Fruit fly (Drosophila melanogaster) whole organism, adult: Measurements from ENCODE around the gene CG33630.
A peak's percentile ranks its signal among the peaks of the same experiment; 100 is the strongest.

Source experiments
- CG11617 ChIP-seq: fragments of 200-800 bp; sonication (Bioruptor generic); optimal IDR thresholded peaks from 2 replicates; lab custom pipeline; 2017; ENCODE audit warnings: mild to moderate bottlenecking, missing biosample characterization, missing genetic modification reagents, missing genetic modification characterization
- CG12768 ChIP-seq: fragments of 200-800 bp; sonication (Bioruptor generic); optimal IDR thresholded peaks from 2 replicates; lab custom pipeline; 2017; ENCODE audit warnings: missing biosample characterization, missing genetic modification characterization, mild to moderate bottlenecking, moderate library complexity, missing genetic modification reagents
- CG14711 ChIP-seq: fragments of 200-800 bp; sonication (Bioruptor generic); optimal IDR thresholded peaks from 2 replicates; lab custom pipeline; 2018; ENCODE audit warnings: missing biosample characterization, mild to moderate bottlenecking, missing genetic modification characterization, moderate library complexity
- CG1620 ChIP-seq: fragments of 200-800 bp; sonication (Bioruptor generic); optimal IDR thresholded peaks from 2 replicates; lab custom pipeline; 2016; ENCODE audit warnings: missing biosample characterization, missing genetic modification characterization
- CG33017 ChIP-seq: fragments of 200-800 bp; sonication (Bioruptor generic); optimal IDR thresholded peaks from 2 replicates; lab custom pipeline; 2018; ENCODE audit warnings: missing biosample characterization, mild to moderate bottlenecking, missing genetic modification characterization, moderate library complexity
- CG5204 ChIP-seq: fragments of 200-800 bp; sonication (Bioruptor generic); optimal IDR thresholded peaks from 2 replicates; lab custom pipeline; 2016; ENCODE audit warnings: missing biosample characterization, missing genetic modification characterization
- CG7045 ChIP-seq: fragments of 200-800 bp; sonication (Bioruptor generic); optimal IDR thresholded peaks from 2 replicates; lab custom pipeline; 2017; ENCODE audit warnings: missing biosample characterization, mild to moderate bottlenecking, missing genetic modification characterization
- CG7101 ChIP-seq: fragments of 200-800 bp; sonication (Bioruptor generic); optimal IDR thresholded peaks from 2 replicates; lab custom pipeline; 2018; ENCODE audit warnings: missing biosample characterization, mild to moderate bottlenecking, missing genetic modification characterization, moderate library complexity
- Clk ChIP-seq: fragments of 200-800 bp; sonication (Bioruptor generic); optimal IDR thresholded peaks from 2 replicates; lab custom pipeline; 2017; ENCODE audit warnings: missing biosample characterization, missing genetic modification characterization
- Crg-1 ChIP-seq: fragments of 200-800 bp; sonication (Bioruptor generic); optimal IDR thresholded peaks from 2 replicates; lab custom pipeline; 2016; ENCODE audit warnings: missing biosample characterization, missing genetic modification characterization
- Hr96 ChIP-seq: fragments of 200-800 bp; sonication (Bioruptor generic); optimal IDR thresholded peaks from 2 replicates; lab custom pipeline; 2016; ENCODE audit warnings: missing biosample characterization, missing genetic modification characterization
- Mnt ChIP-seq: fragments of 200-800 bp; sonication (Bioruptor generic); optimal IDR thresholded peaks from 2 replicates; lab custom pipeline; 2016; ENCODE audit warnings: missing biosample characterization, mild to moderate bottlenecking, missing genetic modification characterization
- bab1 ChIP-seq: fragments of 200-800 bp; sonication (Bioruptor generic); optimal IDR thresholded peaks from 3 replicates; lab custom pipeline; 2019; ENCODE audit warnings: missing biosample characterization, mild to moderate bottlenecking, missing genetic modification characterization, moderate library complexity
- cic ChIP-seq: fragments of 200-800 bp; sonication (Bioruptor generic); optimal IDR thresholded peaks from 2 replicates; lab custom pipeline; 2017; ENCODE audit warnings: missing biosample characterization, mild to moderate bottlenecking, missing genetic modification characterization, moderate library complexity
- cnc ChIP-seq, 2 experiments: fragments of >200 bp; optimal IDR thresholded peaks; 2 replicates each; lab custom pipeline; 2017
- kay ChIP-seq: fragments of 200-800 bp; sonication (Bioruptor generic); peaks from one replicate; lab custom pipeline; 2016; ENCODE audit warnings: missing biosample characterization, missing genetic modification characterization, borderline replicate concordance
- ovo ChIP-seq: fragments of 200-800 bp; sonication (Bioruptor generic); optimal IDR thresholded peaks from 2 replicates; lab custom pipeline; 2016; ENCODE audit warnings: missing biosample characterization, missing genetic modification characterization
- pad ChIP-seq: fragments of 200-800 bp; sonication (Bioruptor generic); optimal IDR thresholded peaks from 3 replicates; lab custom pipeline; 2017; ENCODE audit warnings: missing biosample characterization, missing genetic modification characterization, mild to moderate bottlenecking, moderate library complexity, missing genetic modification reagents
- tj ChIP-seq: fragments of 200-800 bp; sonication (Bioruptor generic); optimal IDR thresholded peaks from 3 replicates; lab custom pipeline; 2017; ENCODE audit warnings: missing biosample characterization, mild to moderate bottlenecking, missing genetic modification characterization, moderate library complexity
- toe ChIP-seq: fragments of 200-800 bp; sonication (Bioruptor generic); optimal IDR thresholded peaks from 2 replicates; lab custom pipeline; 2016; ENCODE audit warnings: missing biosample characterization, missing genetic modification characterization

CG33630 gene

dm6 chr3R:10034995-10035446 is 27.4 kb upstream of the CG33630 start:
- TF ChIP-seq Crg-1: no peak

- TF ChIP-seq cic (GFP tag; lab: Kevin White, UChicago) (peak; percentile 78), tj (GFP tag; lab: Kevin White, UChicago) (peak; percentile 18), Mnt (GFP tag; lab: Kevin White, UChicago) (peak; percentile 54), cnc (optimal IDR thresholded peaks at IDR 0.05; lab: Kevin White, UChicago) (no peak), CG14711 (no peak)
Measured at dm6 chr3R:10035765-10036164, 26.7 kb upstream of the CG33630 start.

dm6 chr3R:10039188-10039587 is 23.2 kb upstream of the CG33630 start:
- TF ChIP-seq CG7101 (tag; lab: Kevin White, UChicago): no peak
- no peak for TF ChIP-seq cic (GFP tag; lab: Kevin White, UChicago)
- no peak for TF ChIP-seq CG11617 (GFP tag; lab: Kevin White, UChicago)
- no peak for TF ChIP-seq ovo (GFP tag; lab: Kevin White, UChicago)
- TF ChIP-seq bab1 (GFP tag; lab: Kevin White, UChicago): no peak
- no peak for TF ChIP-seq pad (GFP tag; lab: Kevin White, UChicago)
- TF ChIP-seq CG33017: no peak
- no peak for TF ChIP-seq tj (GFP tag; lab: Kevin White, UChicago)
- no peak for TF ChIP-seq Crg-1
- no peak for TF ChIP-seq CG12768 (GFP tag; lab: Kevin White, UChicago)
- TF ChIP-seq Mnt (GFP tag; lab: Kevin White, UChicago): no peak
- TF ChIP-seq CG14711: no peak
- TF ChIP-seq CG1620 (GFP tag; lab: Kevin White, UChicago): no peak
- TF ChIP-seq Hr96 (GFP tag; lab: Kevin White, UChicago): no peak
- no peak for TF ChIP-seq toe (GFP tag; lab: Kevin White, UChicago)
- no peak for TF ChIP-seq cnc (optimal IDR thresholded peaks at IDR 0.05; lab: Kevin White, UChicago)
- no peak for TF ChIP-seq Clk (GFP tag; lab: Kevin White, UChicago)
- no peak for TF ChIP-seq kay (GFP tag; lab: Kevin White, UChicago)
- no peak for TF ChIP-seq CG5204 (GFP tag; lab: Kevin White, UChicago)

dm6 chr3R:10040505-10040904 is 21.9 kb upstream of the CG33630 start:
- TF ChIP-seq tj (GFP tag; lab: Kevin White, UChicago) (peak; percentile 32), CG1620 (GFP tag; lab: Kevin White, UChicago) (no peak)

- no peak for TF ChIP-seq ovo (GFP tag; lab: Kevin White, UChicago)
- TF ChIP-seq Crg-1: no peak
- no peak for TF ChIP-seq pad (GFP tag; lab: Kevin White, UChicago)
- TF ChIP-seq CG33017: no peak
- no peak for TF ChIP-seq toe (GFP tag; lab: Kevin White, UChicago)
- TF ChIP-seq CG12768 (GFP tag; lab: Kevin White, UChicago): no peak
- TF ChIP-seq cnc (optimal IDR thresholded peaks at IDR 0.05; lab: Kevin White, UChicago): no peak
- no peak for TF ChIP-seq CG7045 (GFP tag; lab: Kevin White, UChicago)
- TF ChIP-seq kay (GFP tag; lab: Kevin White, UChicago): no peak
- no peak for TF ChIP-seq CG14711
- TF ChIP-seq CG11617 (GFP tag; lab: Kevin White, UChicago): no peak
- no peak for TF ChIP-seq CG5204 (GFP tag; lab: Kevin White, UChicago)
- no peak for TF ChIP-seq CG7101 (tag; lab: Kevin White, UChicago)
- TF ChIP-seq Hr96 (GFP tag; lab: Kevin White, UChicago): no peak
- no peak for TF ChIP-seq Mnt (GFP tag; lab: Kevin White, UChicago)
- TF ChIP-seq Clk (GFP tag; lab: Kevin White, UChicago): no peak
- no peak for TF ChIP-seq tj (GFP tag; lab: Kevin White, UChicago)
- TF ChIP-seq cic (GFP tag; lab: Kevin White, UChicago): no peak
- no peak for TF ChIP-seq bab1 (GFP tag; lab: Kevin White, UChicago)
- TF ChIP-seq CG1620 (GFP tag; lab: Kevin White, UChicago): no peak
Measured at dm6 chr3R:10042024-10042663, 20.3 kb upstream of the CG33630 start.

dm6 chr3R:10042664-10043372 is 19.6 kb upstream of the CG33630 start, which contains the start of the genes Mical and CG3909:
Gene Mical (minus strand): TSS chr3R:10042895.
Gene CG3909 (plus strand): TSS chr3R:10043270.
- TF ChIP-seq kay (GFP tag; lab: Kevin White, UChicago): no peak
- peak; percentile 36 for TF ChIP-seq Mnt (GFP tag; lab: Kevin White, UChicago)
- TF ChIP-seq Crg-1: peak; percentile 75
- peak; percentile 48 for TF ChIP-seq CG1620 (GFP tag; lab: Kevin White, UChicago)
- TF ChIP-seq bab1 (GFP tag; lab: Kevin White, UChicago): peak; percentile 76
- TF ChIP-seq cnc (optimal IDR thresholded peaks at IDR 0.05; lab: Kevin White, UChicago): no peak
- no peak for TF ChIP-seq Hr96 (GFP tag; lab: Kevin White, UChicago)
- peak; percentile 94 for TF ChIP-seq CG33017
- peak; percentile 87 for TF ChIP-seq CG7045 (GFP tag; lab: Kevin White, UChicago)
- TF ChIP-seq Clk (GFP tag; lab: Kevin White, UChicago): peak; percentile 52
- peak; percentile 67 for TF ChIP-seq pad (GFP tag; lab: Kevin White, UChicago)
- peak; percentile 53 for TF ChIP-seq tj (GFP tag; lab: Kevin White, UChicago)
- TF ChIP-seq toe (GFP tag; lab: Kevin White, UChicago): no peak
- no peak for TF ChIP-seq CG5204 (GFP tag; lab: Kevin White, UChicago)
- TF ChIP-seq cic (GFP tag; lab: Kevin White, UChicago): peak; percentile 19
- TF ChIP-seq CG11617 (GFP tag; lab: Kevin White, UChicago): peak; percentile 84
- TF ChIP-seq CG12768 (GFP tag; lab: Kevin White, UChicago): peak; percentile 75
- TF ChIP-seq CG7101 (tag; lab: Kevin White, UChicago): peak; percentile 95
- TF ChIP-seq CG14711: peak; percentile 91
- peak; percentile 42 for TF ChIP-seq ovo (GFP tag; lab: Kevin White, UChicago)
